Fruit fly (Drosophila melanogaster): ENCODE data around the gene twe.

Gene twe

DNA sequence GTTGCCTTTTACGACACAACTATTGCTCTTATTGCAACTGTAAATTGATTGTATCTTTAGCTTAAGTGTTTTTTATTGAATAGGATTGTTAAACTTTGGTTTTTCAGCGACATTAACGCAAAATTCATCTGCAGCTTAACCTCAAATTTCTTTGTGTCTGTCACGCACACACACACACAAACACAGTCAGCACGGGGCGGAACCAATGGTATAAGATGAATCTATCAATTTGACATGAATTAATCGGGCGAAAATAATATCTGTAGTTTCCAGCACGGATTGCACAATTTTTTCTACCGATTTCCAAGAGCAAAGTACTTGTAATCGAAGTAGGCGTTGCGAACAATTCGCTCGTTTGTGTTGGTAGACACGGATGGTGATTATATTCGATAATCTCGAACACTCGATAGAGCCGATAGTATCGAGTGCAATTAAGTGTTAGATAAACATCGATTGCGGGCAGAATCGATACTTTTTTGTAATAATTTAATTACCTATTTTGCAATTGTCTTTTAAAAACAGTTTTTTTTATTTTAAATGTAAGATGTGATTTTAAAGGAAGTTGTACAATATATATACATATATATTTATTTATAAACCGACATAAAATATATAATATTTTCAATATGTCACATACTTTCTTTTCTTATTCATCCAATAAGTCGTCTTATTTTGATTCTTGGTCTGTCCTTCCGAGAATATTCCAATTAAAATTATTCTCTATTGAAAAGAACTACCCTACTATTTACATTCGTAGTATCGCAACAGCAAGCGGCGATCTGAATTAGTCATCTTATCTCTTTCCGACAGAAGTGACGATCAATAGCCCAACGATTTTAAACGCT lies 4.2 kb downstream of the twe start, which contains the start of the genes PRL-1 and EndoGI (continued):
- TF ChIP-seq OdsH (GFP tag; optimal IDR thresholded peaks at IDR 0.05) (peak; percentile 72), Met (GFP tag; optimal IDR thresholded peaks at IDR 0.05) (no peak), pdm3 (GFP tag; optimal IDR thresholded peaks at IDR 0.05) (no peak), cyc (GFP tag; optimal IDR thresholded peaks at IDR 0.05) (peak; percentile 49), CG9139 (GFP tag; optimal IDR thresholded peaks at IDR 0.05) (peak; percentile 68), esn (GFP tag; optimal IDR thresholded peaks at IDR 0.05) (peak; percentile 67), CG8632 (GFP tag; optimal IDR thresholded peaks at IDR 0.05) (peak; percentile 85), eg (GFP tag; IDR thresholded peaks at IDR 0.05) (no peak; the same call in 1 of the 3 replicates), fd85E (GFP tag; optimal IDR thresholded peaks at IDR 0.05) (no peak), achi (GFP tag; optimal IDR thresholded peaks at IDR 0.05) (peak; percentile 72), CG34406 (GFP tag; optimal IDR thresholded peaks at IDR 0.05) (peak; percentile 86), svp (GFP tag) (no peak), CG11294 (GFP tag; IDR thresholded peaks at IDR 0.05) (peak; percentile 68; the same call in 1 of the 2 replicates), CG6276 (GFP tag; optimal IDR thresholded peaks at IDR 0.05) (no peak), CG31627 (GFP tag; optimal IDR thresholded peaks at IDR 0.05) (peak; percentile 28), Eip78C (GFP tag) (peak; percentile 85), CG16779 (tag; optimal IDR thresholded peaks at IDR 0.05) (no peak), dsx (GFP tag; optimal IDR thresholded peaks at IDR 0.05; ENCODE audit: poor library complexity, severe bottlenecking) (peak; percentile 79)

dm6 chr2L:16256118-16256435 lies 5.6 kb downstream of the twe start:
- no peak for TF ChIP-seq CG16779 (tag; optimal IDR thresholded peaks at IDR 0.05)
- TF ChIP-seq fkh (GFP tag; optimal IDR thresholded peaks at IDR 0.05) = peak; percentile 32

DNA sequence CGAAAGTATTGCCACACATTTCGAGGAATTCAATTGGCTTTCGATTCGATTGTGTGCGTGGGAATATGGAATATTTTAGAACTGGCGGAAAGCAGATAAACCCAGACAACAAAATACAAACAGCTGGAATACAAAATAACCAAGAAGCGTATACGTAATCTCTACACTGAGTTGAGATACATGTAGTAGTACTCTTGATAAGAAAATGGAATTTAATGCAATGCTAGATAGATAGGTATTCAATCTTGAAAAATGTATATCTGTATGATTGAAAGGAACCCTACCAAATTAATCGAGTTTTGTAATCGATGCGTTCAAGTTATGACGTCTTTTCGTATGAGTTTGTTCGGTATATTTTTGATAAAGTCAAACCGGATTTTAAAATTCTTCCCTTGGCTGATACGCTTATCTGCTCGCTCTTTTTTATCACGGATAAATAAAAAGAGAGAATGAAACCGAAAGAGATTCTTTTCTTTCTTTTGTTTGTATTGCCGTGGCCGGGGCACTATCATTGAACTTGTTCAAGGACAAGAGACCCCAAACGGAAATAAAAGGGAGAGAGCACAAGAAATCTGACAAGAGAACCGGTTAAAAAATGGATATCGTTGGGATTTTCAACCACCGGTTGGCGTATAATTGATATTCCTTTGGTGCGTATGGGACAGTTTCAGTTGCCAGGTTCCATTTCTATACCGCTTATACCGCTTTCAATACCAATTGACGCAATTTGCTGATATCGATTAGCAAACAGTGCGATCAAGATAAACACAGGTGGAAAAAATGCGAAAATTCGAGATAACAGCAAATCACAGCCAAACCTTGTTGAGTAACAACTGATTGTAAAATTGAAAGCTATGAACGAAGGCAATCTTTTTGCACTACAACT lies 6.2 kb downstream of the twe start:
- no peak for TF ChIP-seq CG8319 (GFP tag; optimal IDR thresholded peaks at IDR 0.05)
- peak; percentile 22 for TF ChIP-seq Ets96B (tag; optimal IDR thresholded peaks at IDR 0.05)
- peak; percentile 2 for TF ChIP-seq Eip93F (GFP tag; optimal IDR thresholded peaks at IDR 0.05)
- TF ChIP-seq topi (GFP tag; optimal IDR thresholded peaks at IDR 0.05) = no peak
- TF ChIP-seq Eip78C (GFP tag) = peak; percentile 73
- TF ChIP-seq esn (GFP tag; optimal IDR thresholded peaks at IDR 0.05) = no peak
- TF ChIP-seq CG1621 (tag; optimal IDR thresholded peaks at IDR 0.05) = peak; percentile 64
- TF ChIP-seq ss (GFP tag; optimal IDR thresholded peaks at IDR 0.05) = peak; percentile 46 to 69
- TF ChIP-seq CG6854 (GFP tag; optimal IDR thresholded peaks at IDR 0.05) = peak; percentile 51
- peak; percentile 3 for TF ChIP-seq Sox102F (GFP tag; optimal IDR thresholded peaks at IDR 0.05)
- TF ChIP-seq CG9139 (GFP tag; optimal IDR thresholded peaks at IDR 0.05) = peak; percentile 35
- TF ChIP-seq spab (GFP tag; optimal IDR thresholded peaks at IDR 0.05) = peak; percentile 23
- peak; percentile 96 for TF ChIP-seq vri (GFP tag; optimal IDR thresholded peaks at IDR 0.05)
- peak; percentile 25 for TF ChIP-seq fkh (GFP tag; optimal IDR thresholded peaks at IDR 0.05)
- TF ChIP-seq Blimp-1 (GFP tag; optimal IDR thresholded peaks at IDR 0.05) = peak; percentile 75
- peak; percentile 59 for TF ChIP-seq CG6808 (GFP tag; optimal IDR thresholded peaks at IDR 0.05)
- TF ChIP-seq fd85E (GFP tag; optimal IDR thresholded peaks at IDR 0.05) = no peak
- TF ChIP-seq Met (GFP tag; optimal IDR thresholded peaks at IDR 0.05) = no peak

DNA sequence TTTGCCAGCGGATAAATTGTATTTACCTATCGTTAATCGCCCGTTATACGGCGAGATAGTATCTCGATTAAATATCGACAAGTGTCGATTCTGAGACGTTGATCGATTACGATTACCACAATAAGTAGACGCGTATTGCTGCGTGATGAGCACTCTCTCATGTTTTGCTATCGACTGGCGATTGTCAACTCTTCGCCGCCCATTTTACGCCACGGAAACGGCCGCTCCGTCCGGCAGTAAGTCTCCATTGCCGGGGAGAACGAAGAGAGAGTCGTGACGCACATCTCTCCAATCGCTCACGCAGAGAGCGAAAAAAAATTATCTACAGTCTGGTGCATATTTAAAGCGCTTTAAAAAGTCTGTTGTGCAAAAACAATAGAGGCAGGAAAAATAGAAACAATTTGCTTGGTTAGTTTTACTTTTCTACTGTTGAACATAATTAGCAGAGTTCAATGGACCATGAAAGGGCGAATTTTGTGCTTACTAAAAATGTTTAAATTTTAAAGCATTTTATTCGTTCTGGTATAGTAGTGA lies 10.0 kb downstream of the twe start, which contains the start of gene CG46309:
CG46309 (minus strand) TSS at position 191 of the 534 bp plus-strand sequence.
- TF ChIP-seq Eip75B (GFP tag; optimal IDR thresholded peaks at IDR 0.05) = peak; percentile 48
- TF ChIP-seq CG16779 (tag; optimal IDR thresholded peaks at IDR 0.05) = no peak
- TF ChIP-seq lz (GFP tag; optimal IDR thresholded peaks at IDR 0.05) = peak; percentile 54
- no peak for TF ChIP-seq fd85E (GFP tag; optimal IDR thresholded peaks at IDR 0.05)
- TF ChIP-seq CG6808 (GFP tag; optimal IDR thresholded peaks at IDR 0.05) = no peak
- TF ChIP-seq ss (GFP tag; optimal IDR thresholded peaks at IDR 0.05) = no peak
- no peak for TF ChIP-seq CG10631 (GFP tag; optimal IDR thresholded peaks at IDR 0.05)
- TF ChIP-seq CG7368 (GFP tag; optimal IDR thresholded peaks at IDR 0.05) = no peak
- TF ChIP-seq CG11294 (GFP tag; IDR thresholded peaks at IDR 0.05) = no peak
- peak; percentile 44 for TF ChIP-seq pdm3 (GFP tag; optimal IDR thresholded peaks at IDR 0.05)
- TF ChIP-seq CG4318 (GFP tag; optimal IDR thresholded peaks at IDR 0.05) = no peak
- TF ChIP-seq CG6854 (GFP tag; optimal IDR thresholded peaks at IDR 0.05) = no peak
- TF ChIP-seq CG6792 (GFP tag; optimal IDR thresholded peaks at IDR 0.05) = no peak
- peak; percentile 61 for TF ChIP-seq Hr39 (GFP tag; optimal IDR thresholded peaks at IDR 0.05)
- no peak for TF ChIP-seq CG6163 (GFP tag; IDR thresholded peaks at IDR 0.05)
- no peak for TF ChIP-seq spab (GFP tag; optimal IDR thresholded peaks at IDR 0.05)
- TF ChIP-seq CG3032 (tag; optimal IDR thresholded peaks at IDR 0.05) = no peak
- TF ChIP-seq Sox14 (GFP tag; optimal IDR thresholded peaks at IDR 0.05) = peak; percentile 53
- no peak for TF ChIP-seq CG11902 (GFP tag; optimal IDR thresholded peaks at IDR 0.05)

All from whole organism, prepupa.